Worm (Caenorhabditis elegans) whole organism, L4/young adult: Measurements from ENCODE around the gene plr-1.

Experiments used
- W03F9.2 ChIP-seq: fragments of 150-350 bp; optimal IDR thresholded peaks from 2 replicates; lab custom pipeline; 2014; ENCODE audit warnings: missing biosample characterization, missing genetic modification characterization
- him-1 ChIP-seq: sonication (generic microtip); optimal IDR thresholded peaks from 2 replicates; lab custom pipeline; 2016; ENCODE audit warnings: missing genotype, missing genetic modification reagents, missing genetic modification characterization, missing compliant biosample characterization

DNA sequence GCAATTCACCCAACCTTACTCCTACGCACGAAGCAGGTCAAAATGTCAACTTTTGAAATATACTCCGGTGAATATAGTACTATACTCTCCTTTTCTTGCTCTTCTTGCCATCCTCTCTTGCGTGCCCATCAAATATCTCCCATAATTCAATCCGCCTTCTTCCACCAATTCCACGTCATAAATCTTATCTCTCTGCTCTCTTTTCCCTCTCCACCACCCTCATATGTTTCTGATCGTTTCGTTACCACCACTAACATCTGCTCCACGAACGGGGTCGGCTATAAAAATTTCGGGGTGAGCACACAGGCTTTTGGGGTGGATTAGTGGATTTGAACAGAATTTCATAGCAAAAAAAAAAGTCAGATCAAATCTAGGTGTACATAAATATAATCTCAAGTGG, 2.7 kb upstream of the plr-1 start:
- TF ChIP-seq him-1 (tag; lab: Kevin White, UChicago) (no peak), W03F9.2 (tag; lab: Kevin White, UChicago) (no peak)
